Worm (Caenorhabditis elegans) whole organism, L2 larva: ENCODE results near the gene Y73C8C.4.

Source experiments
- R02D3.7 ChIP-seq: fragments of 150-350 bp; optimal IDR thresholded peaks from 2 replicates; lab custom pipeline; 2014; ENCODE audit warnings: missing biosample characterization, missing genetic modification characterization
- ZK546.5 ChIP-seq: sonication (generic microtip); optimal IDR thresholded peaks from 2 replicates; lab custom pipeline; 2017; ENCODE audit warnings: missing biosample characterization, missing genetic modification characterization
- ama-1 ChIP-seq: fragments of 150-350 bp; optimal IDR thresholded peaks from 2 replicates; lab custom pipeline; 2018; ENCODE audit warnings: inconsistent platforms
- blmp-1 ChIP-seq: sonication (generic microtip); optimal IDR thresholded peaks from 2 replicates; lab custom pipeline; 2017; ENCODE audit warnings: missing genetic modification characterization, mild to moderate bottlenecking, missing compliant biosample characterization, antibody characterized with exemption, moderate library complexity; ENCODE audit not compliant: insufficient read depth
- ceh-16 ChIP-seq: fragments of 150-350 bp; optimal IDR thresholded peaks from 2 replicates; lab custom pipeline; 2014; ENCODE audit warnings: missing biosample characterization, missing genetic modification characterization
- ceh-82 ChIP-seq: fragments of 150-350 bp; optimal IDR thresholded peaks from 2 replicates; lab custom pipeline; 2014; ENCODE audit warnings: missing biosample characterization, missing genetic modification characterization
- crh-2 ChIP-seq: sonication (generic microtip); optimal IDR thresholded peaks from 2 replicates; lab custom pipeline; 2017; ENCODE audit warnings: missing biosample characterization, missing genetic modification characterization
- dmd-4 ChIP-seq: sonication (generic microtip); optimal IDR thresholded peaks from 2 replicates; lab custom pipeline; 2017; ENCODE audit warnings: missing biosample characterization, missing genetic modification characterization
- egl-27 ChIP-seq: sonication (generic microtip); optimal IDR thresholded peaks from 3 replicates; lab custom pipeline; 2017; ENCODE audit warnings: missing biosample characterization, missing genetic modification reagents, missing genetic modification characterization
- elt-1 ChIP-seq: fragments of 150-350 bp; optimal IDR thresholded peaks from 2 replicates; lab custom pipeline; 2014; ENCODE audit warnings: missing biosample characterization, missing genetic modification characterization
- elt-3 ChIP-seq: sonication (generic microtip); optimal IDR thresholded peaks from 2 replicates; lab custom pipeline; 2017; ENCODE audit warnings: missing biosample characterization, missing genetic modification characterization
- fos-1 ChIP-seq: fragments of 150-350 bp; optimal IDR thresholded peaks from 2 replicates; lab custom pipeline; 2014; ENCODE audit warnings: missing biosample characterization, missing genetic modification characterization
- gmeb-1 ChIP-seq: fragments of 150-350 bp; optimal IDR thresholded peaks from 2 replicates; lab custom pipeline; 2014; ENCODE audit warnings: missing biosample characterization, missing genetic modification characterization
- lin-11 ChIP-seq: fragments of 150-350 bp; sonication (generic microtip); optimal IDR thresholded peaks from 2 replicates; lab custom pipeline; 2014; ENCODE audit warnings: missing biosample characterization, missing genetic modification characterization, inconsistent platforms, mixed read lengths
- lin-13 ChIP-seq: fragments of 150-350 bp; optimal IDR thresholded peaks from 2 replicates; lab custom pipeline; 2014; ENCODE audit warnings: missing biosample characterization, missing genetic modification reagents, missing genetic modification characterization
- lin-39 ChIP-seq: fragments of 150-350 bp; optimal IDR thresholded peaks from 2 replicates; lab custom pipeline; 2014; ENCODE audit warnings: missing biosample characterization, missing genetic modification reagents, missing genetic modification characterization
- lsy-2 ChIP-seq, 2 experiments: fragments of 150-350 bp in 1 of 2; sonication (generic microtip) in 1 of 2; optimal IDR thresholded peaks; 2 replicates each; lab custom pipeline; 2014 to 2017; ENCODE audit warnings: missing biosample characterization in 2 of 2, missing genetic modification characterization in 2 of 2
- mab-5 ChIP-seq: fragments of 150-350 bp; optimal IDR thresholded peaks from 2 replicates; lab custom pipeline; 2014; ENCODE audit warnings: missing biosample characterization, missing genetic modification characterization
- mbf-1 ChIP-seq: sonication (generic microtip); optimal IDR thresholded peaks from 2 replicates; lab custom pipeline; 2017; ENCODE audit warnings: missing biosample characterization, missing genetic modification characterization
- nhr-10 ChIP-seq: sonication (generic microtip); optimal IDR thresholded peaks from 2 replicates; lab custom pipeline; 2017; ENCODE audit warnings: missing biosample characterization, missing genetic modification characterization
- nhr-12 ChIP-seq: fragments of 150-350 bp; optimal IDR thresholded peaks from 2 replicates; lab custom pipeline; 2014; ENCODE audit warnings: missing biosample characterization, missing genetic modification characterization
- nhr-129 ChIP-seq: fragments of 150-350 bp; optimal IDR thresholded peaks from 2 replicates; lab custom pipeline; 2014; ENCODE audit warnings: missing biosample characterization, missing genetic modification characterization
- nhr-25 ChIP-seq: fragments of 150-350 bp; sonication (generic microtip); optimal IDR thresholded peaks from 3 replicates; lab custom pipeline; 2014; ENCODE audit warnings: missing biosample characterization, missing genetic modification characterization
- nhr-6 ChIP-seq: fragments of 150-350 bp; optimal IDR thresholded peaks from 2 replicates; lab custom pipeline; 2014; ENCODE audit warnings: missing biosample characterization, missing genetic modification characterization
- nhr-77 ChIP-seq: fragments of 150-350 bp; optimal IDR thresholded peaks from 2 replicates; lab custom pipeline; 2014; ENCODE audit warnings: missing biosample characterization, missing genetic modification characterization
- peb-1 ChIP-seq: fragments of 150-350 bp; optimal IDR thresholded peaks from 2 replicates; lab custom pipeline; 2014; ENCODE audit warnings: missing biosample characterization, missing genetic modification characterization
- sem-4 ChIP-seq: fragments of 150-350 bp; optimal IDR thresholded peaks from 2 replicates; lab custom pipeline; 2014; ENCODE audit warnings: missing biosample characterization, missing genetic modification reagents, missing genetic modification characterization
- skn-1 ChIP-seq: sonication (generic microtip); optimal IDR thresholded peaks from 2 replicates; lab custom pipeline; 2017; ENCODE audit warnings: missing biosample characterization, missing genetic modification characterization
- sma-3 ChIP-seq: sonication (generic microtip); optimal IDR thresholded peaks from 2 replicates; lab custom pipeline; 2016; ENCODE audit warnings: missing genetic modification reagents, missing genetic modification characterization, missing compliant biosample characterization
- sma-9 ChIP-seq, 2 experiments: fragments of 150-350 bp in 1 of 2; sonication (generic microtip) in 1 of 2; optimal IDR thresholded peaks; 2 replicates each; lab custom pipeline; 2014 to 2016; ENCODE audit warnings: missing genetic modification characterization in 2 of 2, mild to moderate bottlenecking in 1 of 2, missing biosample characterization in 1 of 2, missing compliant biosample characterization in 1 of 2, missing genetic modification reagents in 1 of 2, moderate library complexity in 1 of 2
- snpc-4 ChIP-seq: fragments of 150-350 bp; optimal IDR thresholded peaks from 2 replicates; lab custom pipeline; 2014; ENCODE audit warnings: missing biosample characterization, missing genetic modification characterization
- unc-55 ChIP-seq: fragments of 150-350 bp; sonication (generic microtip); optimal IDR thresholded peaks from 3 replicates; lab custom pipeline; 2014; ENCODE audit warnings: missing biosample characterization, missing genetic modification reagents, missing genetic modification characterization
- unc-62 ChIP-seq: fragments of 150-350 bp; optimal IDR thresholded peaks from 2 replicates; lab custom pipeline; 2014; ENCODE audit warnings: missing biosample characterization, missing genetic modification reagents, missing genetic modification characterization
- ztf-1 ChIP-seq: fragments of 200-800 bp; sonication (Bioruptor generic); conservative IDR thresholded peaks from 2 replicates; pipeline ENCODE4 v1.3.6; 2022; ENCODE audit warnings: missing genetic modification characterization, missing compliant biosample characterization
- ztf-11 ChIP-seq: sonication (generic microtip); optimal IDR thresholded peaks from 2 replicates; lab custom pipeline; 2017; ENCODE audit warnings: missing biosample characterization, missing genetic modification characterization
- ztf-4 ChIP-seq: fragments of 150-350 bp; optimal IDR thresholded peaks from 2 replicates; lab custom pipeline; 2014; ENCODE audit warnings: missing biosample characterization, missing genetic modification characterization

Gene Y73C8C.4

ce11 chrV:3138488-3138887 lies 36.5 kb upstream of the Y73C8C.4 start, which contains the start of the genes irld-3 and F02C9.1:
Gene irld-3, minus strand, starts transcription at chrV:3138588.
Gene F02C9.1, plus strand, starts transcription at chrV:3138703.
- TF ChIP-seq lsy-2 (tag; optimal IDR thresholded peaks at IDR 0.05; lab: Kevin White, UChicago) (no peak), ztf-11 (tag; lab: Kevin White, UChicago) (no peak), gmeb-1 (no peak), ama-1 (lab: Kevin White, UChicago) (no peak), snpc-4 (tag; lab: Kevin White, UChicago) (no peak), mab-5 (no peak), blmp-1 (no peak), ZK546.5 (no peak), nhr-6 (tag; lab: Kevin White, UChicago) (no peak), sem-4 (tag; lab: Kevin White, UChicago) (no peak), lin-11 (tag; lab: Kevin White, UChicago) (no peak), ceh-82 (tag; lab: Kevin White, UChicago) (no peak), crh-2 (no peak), unc-62 (GFP tag; lab: Kevin White, UChicago) (no peak), unc-55 (GFP tag; lab: Kevin White, UChicago) (no peak)
- TF ChIP-seq, all 48 proteins: peak for 0

DNA sequence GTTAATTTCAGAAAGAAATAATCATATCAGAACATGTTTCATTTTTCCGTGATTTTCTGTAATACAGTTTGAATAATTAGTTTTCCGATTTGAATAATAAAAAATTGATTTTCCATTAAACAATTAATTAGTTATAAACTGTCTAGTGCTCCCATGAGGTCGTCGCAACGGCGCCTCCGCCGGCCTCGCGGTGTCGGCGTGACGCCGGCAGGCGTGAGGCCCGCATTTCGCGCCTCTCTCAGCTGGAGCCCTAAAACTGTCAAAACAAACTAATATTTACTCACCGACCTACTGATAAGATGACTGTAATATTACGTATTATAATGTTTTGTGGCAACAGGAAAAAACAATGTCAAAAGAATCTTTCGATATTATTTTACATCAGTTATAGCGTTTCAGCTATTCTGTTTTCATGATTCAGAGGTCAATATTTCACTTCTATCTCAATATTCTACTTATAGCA lies 31.4 kb upstream of the Y73C8C.4 start, which contains the start of gene F02C9.2:
Gene F02C9.2 (plus strand): TSS at position 413 of the 463 bp plus-strand sequence.
- TF ChIP-seq ceh-16 (tag; lab: Kevin White, UChicago) (no peak), ztf-1 (GFP tag; lab: Robert Waterston, UW) (no peak), elt-1 (tag; lab: Kevin White, UChicago) (no peak), ztf-11 (tag; lab: Kevin White, UChicago) (no peak), nhr-25 (tag; lab: Kevin White, UChicago) (no peak), ceh-82 (tag; lab: Kevin White, UChicago) (no peak), unc-55 (GFP tag; lab: Kevin White, UChicago) (no peak), sem-4 (tag; lab: Kevin White, UChicago) (no peak), ztf-4 (tag; lab: Kevin White, UChicago) (no peak), nhr-129 (tag; lab: Kevin White, UChicago) (no peak), dmd-4 (tag; lab: Kevin White, UChicago) (no peak), nhr-12 (no peak), mab-5 (no peak), fos-1 (tag; lab: Kevin White, UChicago) (no peak), elt-3 (tag; lab: Kevin White, UChicago) (no peak), peb-1 (tag; lab: Kevin White, UChicago) (no peak)

- no peak for TF ChIP-seq egl-27 (tag; lab: Kevin White, UChicago)
- TF ChIP-seq mbf-1 (tag; lab: Kevin White, UChicago) = no peak
- no peak for TF ChIP-seq sma-3
- TF ChIP-seq R02D3.7 (tag; lab: Kevin White, UChicago) = no peak
- no peak for TF ChIP-seq ama-1 (lab: Kevin White, UChicago)
- no peak for TF ChIP-seq nhr-10 (tag; lab: Kevin White, UChicago)
- no peak for TF ChIP-seq nhr-129 (tag; lab: Kevin White, UChicago)
- no peak for TF ChIP-seq sma-9 (GFP tag; optimal IDR thresholded peaks at IDR 0.05; lab: Kevin White, UChicago)
- no peak for TF ChIP-seq sma-9 (tag; optimal IDR thresholded peaks at IDR 0.05; lab: Kevin White, UChicago)
These were observed 30.2 kb upstream of the Y73C8C.4 start for ce11 chrV:3132116-3132515.

- TF ChIP-seq ceh-16 (tag; lab: Kevin White, UChicago) (no peak), ZK546.5 (no peak), mbf-1 (tag; lab: Kevin White, UChicago) (no peak), nhr-6 (tag; lab: Kevin White, UChicago) (no peak), ztf-11 (tag; lab: Kevin White, UChicago) (no peak), nhr-77 (tag; lab: Kevin White, UChicago) (no peak), lsy-2 (tag; optimal IDR thresholded peaks at IDR 0.05; lab: Kevin White, UChicago) (no peak), skn-1 (no peak), lin-39 (no peak), lin-13 (no peak)
These were observed 26.9 kb upstream of the Y73C8C.4 start, which contains the start of gene tat-6 for ce11 chrV:3128803-3129202. Gene tat-6, plus strand, starts transcription at chrV:3129103.
